Worm (Caenorhabditis elegans): Measurements from ENCODE around the gene sul-1.

- no peak for TF ChIP-seq ama-1 (optimal IDR thresholded peaks at IDR 0.05)
- TF ChIP-seq ztf-1 (GFP tag; conservative IDR thresholded peaks at IDR 0.05): no peak
Observed at ce11 chrX:3272580-3272979, 1.9 kb upstream of the sul-1 start, which contains the start of gene K09C4.7.
